Worm (Caenorhabditis elegans) whole organism, L1 larva: ENCODE measurements around the gene gfrp-1.

Experiments used
- C04F5.9 ChIP-seq: sonication (generic microtip); optimal IDR thresholded peaks from 2 replicates; lab custom pipeline; 2016; ENCODE audit warnings: missing genetic modification characterization, missing compliant biosample characterization
- C16A3.4 ChIP-seq: fragments of 150-350 bp; optimal IDR thresholded peaks from 2 replicates; lab custom pipeline; 2014; ENCODE audit warnings: missing biosample characterization, missing genetic modification characterization
- blmp-1 ChIP-seq: fragments of 150-350 bp; optimal IDR thresholded peaks from 2 replicates; lab custom pipeline; 2014; ENCODE audit warnings: missing biosample characterization, missing genetic modification characterization
- ceh-8 ChIP-seq: fragments of 200-800 bp; sonication (Bioruptor generic); optimal IDR thresholded peaks from 2 replicates; lab custom pipeline; 2018; ENCODE audit warnings: mild to moderate bottlenecking, missing genetic modification characterization, moderate library complexity, missing compliant biosample characterization
- dpl-1 ChIP-seq, 3 experiments: fragments of 150-350 bp in 2 of 3; sonication (generic microtip) in 1 of 3; optimal IDR thresholded peaks; 2 replicates each; lab custom pipeline; 2014 to 2017; ENCODE audit warnings: missing biosample characterization in 3 of 3, missing genetic modification characterization in 3 of 3, missing genetic modification reagents in 3 of 3
- efl-1 ChIP-seq, 4 experiments: fragments of 150-350 bp; optimal IDR thresholded peaks in 3 of 4; peaks in 1 of 4; 1 replicate in 1 of 4; 2 replicates in 3 of 4; lab custom pipeline; 2014; ENCODE audit warnings: missing biosample characterization in 2 of 4, missing genetic modification characterization in 2 of 4, missing genetic modification reagents in 2 of 4
- egl-27 ChIP-seq, 2 experiments: fragments of 150-350 bp in 1 of 2; sonication (generic microtip); optimal IDR thresholded peaks; 3 replicates each; lab custom pipeline; 2017 to 2018; ENCODE audit warnings: missing biosample characterization in 2 of 2, missing genetic modification characterization in 2 of 2, missing genetic modification reagents in 2 of 2
- elt-3 ChIP-seq, 6 experiments: fragments of 150-350 bp in 1 of 6; sonication (generic microtip); optimal IDR thresholded peaks; 2 replicates each; lab custom pipeline; 2017 to 2018; ENCODE audit warnings: missing biosample characterization in 6 of 6, missing genetic modification characterization in 6 of 6, inconsistent platforms in 1 of 6
- fkh-10 ChIP-seq: sonication (generic microtip); optimal IDR thresholded peaks from 2 replicates; lab custom pipeline; 2017; ENCODE audit warnings: missing biosample characterization, missing genetic modification reagents, missing genetic modification characterization
- fkh-8 ChIP-seq: sonication (generic microtip); optimal IDR thresholded peaks from 2 replicates; lab custom pipeline; 2016; ENCODE audit warnings: mild to moderate bottlenecking, missing genetic modification characterization, missing compliant biosample characterization
- grh-1 ChIP-seq: fragments of 200-800 bp; sonication (Bioruptor generic); IDR thresholded peaks from 2 replicates; pipeline ENCODE4 v1.3.6; 2022; ENCODE audit warnings: missing genetic modification reagents, missing genetic modification characterization, missing compliant biosample characterization
- hlh-17 ChIP-seq: fragments of 200-800 bp; sonication (Bioruptor generic); optimal IDR thresholded peaks from 2 replicates; lab custom pipeline; 2018; ENCODE audit warnings: missing genetic modification characterization, mild to moderate bottlenecking, missing compliant biosample characterization, moderate library complexity, borderline replicate concordance
- hpl-2 ChIP-seq: fragments of 150-350 bp; optimal IDR thresholded peaks from 2 replicates; lab custom pipeline; 2014; ENCODE audit warnings: missing biosample characterization, missing genetic modification reagents, missing genetic modification characterization
- irx-1 ChIP-seq: sonication (generic microtip); optimal IDR thresholded peaks from 2 replicates; lab custom pipeline; 2016; ENCODE audit warnings: missing genetic modification characterization, missing compliant biosample characterization
- isw-1 ChIP-seq: fragments of 200-800 bp; sonication (Bioruptor generic); IDR thresholded peaks from 2 replicates; pipeline ENCODE4 v1.3.6; 2022; ENCODE audit warnings: missing genetic modification characterization, missing compliant biosample characterization
- jun-1 ChIP-seq: fragments of 150-350 bp; optimal IDR thresholded peaks from 2 replicates; lab custom pipeline; 2014; ENCODE audit warnings: missing biosample characterization, missing genetic modification reagents, missing genetic modification characterization
- lin-13 ChIP-seq: fragments of 150-350 bp; optimal IDR thresholded peaks from 2 replicates; lab custom pipeline; 2014; ENCODE audit warnings: missing biosample characterization, missing genetic modification reagents, missing genetic modification characterization
- lin-14 ChIP-seq: fragments of 200-800 bp; sonication (Bioruptor generic); optimal IDR thresholded peaks from 2 replicates; lab custom pipeline; 2018; ENCODE audit warnings: mild to moderate bottlenecking, missing genetic modification characterization, moderate library complexity, missing compliant biosample characterization
- lin-35 ChIP-seq, 2 experiments: fragments of 150-350 bp; optimal IDR thresholded peaks; 2 replicates each; lab custom pipeline; 2014; ENCODE audit warnings: missing biosample characterization in 2 of 2, missing genetic modification characterization in 2 of 2, missing genetic modification reagents in 2 of 2
- lsy-2 ChIP-seq, 2 experiments: fragments of 150-350 bp; optimal IDR thresholded peaks; 2 replicates each; lab custom pipeline; 2014; ENCODE audit warnings: missing biosample characterization in 2 of 2, missing genetic modification characterization in 2 of 2
- mdl-1 ChIP-seq, 2 experiments: fragments of 150-350 bp; optimal IDR thresholded peaks; 2 replicates each; lab custom pipeline; 2014 to 2017; ENCODE audit warnings: missing biosample characterization in 2 of 2, missing genetic modification characterization in 2 of 2, inconsistent platforms in 1 of 2
- mep-1 ChIP-seq: fragments of 150-350 bp; optimal IDR thresholded peaks from 2 replicates; lab custom pipeline; 2014; ENCODE audit warnings: missing biosample characterization, missing genetic modification characterization
- nhr-12 ChIP-seq: sonication (generic microtip); optimal IDR thresholded peaks from 2 replicates; lab custom pipeline; 2017; ENCODE audit warnings: missing biosample characterization, missing genetic modification characterization
- nhr-19 ChIP-seq: fragments of 200-800 bp; sonication (Bioruptor generic); conservative IDR thresholded peaks from 2 replicates; pipeline ENCODE4 v1.3.6; 2022; ENCODE audit warnings: missing genetic modification characterization, missing compliant biosample characterization
- nhr-20 ChIP-seq: sonication (generic microtip); optimal IDR thresholded peaks from 2 replicates; lab custom pipeline; 2016; ENCODE audit warnings: mild to moderate bottlenecking, missing genetic modification characterization, missing compliant biosample characterization
- nhr-47 ChIP-seq: sonication (generic microtip); optimal IDR thresholded peaks from 2 replicates; lab custom pipeline; 2016; ENCODE audit warnings: mild to moderate bottlenecking, missing genetic modification characterization, moderate library complexity, missing compliant biosample characterization
- nhr-71 ChIP-seq: sonication (generic microtip); optimal IDR thresholded peaks from 2 replicates; lab custom pipeline; 2016; ENCODE audit warnings: mild to moderate bottlenecking, missing genetic modification characterization, moderate library complexity, missing compliant biosample characterization
- nhr-77 ChIP-seq: fragments of 150-350 bp; optimal IDR thresholded peaks from 2 replicates; lab custom pipeline; 2014; ENCODE audit warnings: missing biosample characterization, missing genetic modification characterization
- nhr-84 ChIP-seq: sonication (generic microtip); optimal IDR thresholded peaks from 2 replicates; lab custom pipeline; 2017; ENCODE audit warnings: missing biosample characterization, missing genetic modification characterization
- nhr-85 ChIP-seq: sonication (generic microtip); peaks from one replicate; lab custom pipeline; 2016; ENCODE audit warnings: missing genetic modification characterization, inconsistent platforms, missing compliant biosample characterization
- nhr-90 ChIP-seq: sonication (generic microtip); optimal IDR thresholded peaks from 2 replicates; lab custom pipeline; 2016; ENCODE audit warnings: mild to moderate bottlenecking, missing genetic modification characterization, missing compliant biosample characterization; ENCODE audit not compliant: poor library complexity
- pag-3 ChIP-seq: sonication (generic microtip); optimal IDR thresholded peaks from 2 replicates; lab custom pipeline; 2017; ENCODE audit warnings: missing genetic modification characterization, mild to moderate bottlenecking, missing compliant biosample characterization, antibody characterized with exemption, borderline replicate concordance; ENCODE audit not compliant: insufficient read depth
- rnt-1 ChIP-seq: sonication (generic microtip); optimal IDR thresholded peaks from 2 replicates; lab custom pipeline; 2016; ENCODE audit warnings: mild to moderate bottlenecking, missing genetic modification characterization, moderate library complexity, missing compliant biosample characterization
- skn-1 ChIP-seq: fragments of 150-350 bp; optimal IDR thresholded peaks from 2 replicates; lab custom pipeline; 2014; ENCODE audit warnings: missing biosample characterization, missing genetic modification characterization
- snu-23 ChIP-seq: sonication (generic microtip); optimal IDR thresholded peaks from 2 replicates; lab custom pipeline; 2016; ENCODE audit warnings: missing genetic modification characterization, missing compliant biosample characterization
- tbx-2 ChIP-seq: sonication (generic microtip); optimal IDR thresholded peaks from 2 replicates; lab custom pipeline; 2016; ENCODE audit warnings: missing genetic modification characterization, missing compliant biosample characterization
- tlp-1 ChIP-seq: fragments of 150-350 bp; optimal IDR thresholded peaks from 2 replicates; lab custom pipeline; 2014; ENCODE audit warnings: missing biosample characterization, missing genetic modification characterization
- unc-130 ChIP-seq: fragments of 150-350 bp; optimal IDR thresholded peaks from 2 replicates; lab custom pipeline; 2017; ENCODE audit warnings: missing biosample characterization, missing genetic modification characterization, inconsistent platforms
- unc-86 ChIP-seq: sonication (generic microtip); optimal IDR thresholded peaks from 2 replicates; lab custom pipeline; 2016; ENCODE audit warnings: missing genetic modification characterization, missing compliant biosample characterization
- vab-15 ChIP-seq: sonication (generic microtip); optimal IDR thresholded peaks from 2 replicates; lab custom pipeline; 2017; ENCODE audit warnings: missing genotype, mild to moderate bottlenecking, missing genetic modification characterization, missing compliant biosample characterization
- zip-4 ChIP-seq: fragments of 200-800 bp; sonication (Bioruptor generic); optimal IDR thresholded peaks from 2 replicates; lab custom pipeline; 2018; ENCODE audit warnings: mild to moderate bottlenecking, missing genetic modification characterization, moderate library complexity, missing compliant biosample characterization

The gfrp-1 gene

ce11 chrIV:240257-240754 is 36.9 kb downstream of the gfrp-1 start, which contains the start of the genes fnta-1 and cogc-8 (continued):
- TF ChIP-seq mep-1 (peak; percentile 65), hlh-17 (GFP tag; lab: Kevin White, UChicago) (no peak), C04F5.9 (peak; percentile 50), unc-86 (peak; percentile 41), nhr-90 (tag; lab: Kevin White, UChicago) (peak; percentile 19), nhr-47 (tag; lab: Kevin White, UChicago) (peak; percentile 71)

- TF ChIP-seq nhr-85 (tag; lab: Kevin White, UChicago) = peak; percentile 58
- no peak for TF ChIP-seq hlh-17 (GFP tag; lab: Kevin White, UChicago)
Observed at ce11 chrIV:244278-244677, 40.9 kb downstream of the gfrp-1 start.

ce11 chrIV:244843-245242 is 41.4 kb downstream of the gfrp-1 start, which contains the start of gene aass-1:
Gene aass-1 (plus strand): TSS chrIV:245143.
- TF ChIP-seq isw-1 (GFP tag; lab: Robert Waterston, UW) = no peak

ce11 chrIV:247494-247893 is 44.1 kb downstream of the gfrp-1 start:
- TF ChIP-seq nhr-90 (tag; lab: Kevin White, UChicago) (peak; percentile 67), nhr-71 (tag; lab: Kevin White, UChicago) (peak; percentile 78), tlp-1 (tag; lab: Kevin White, UChicago) (no peak), nhr-20 (tag; lab: Kevin White, UChicago) (peak; percentile 73), blmp-1 (tag; lab: Kevin White, UChicago) (peak; percentile 89), nhr-12 (tag; lab: Kevin White, UChicago) (no peak), pag-3 (tag; lab: Kevin White, UChicago) (no peak), fkh-10 (no peak), egl-27 (tag; optimal IDR thresholded peaks at IDR 0.05; lab: Kevin White, UChicago) (no peak), rnt-1 (tag; lab: Kevin White, UChicago) (peak; percentile 1), nhr-84 (no peak), nhr-85 (tag; lab: Kevin White, UChicago) (peak; percentile 94), zip-4 (GFP tag; lab: Kevin White, UChicago) (no peak), lin-13 (GFP tag; lab: Kevin White, UChicago) (no peak), isw-1 (GFP tag; lab: Robert Waterston, UW) (no peak), tbx-2 (peak; percentile 50), skn-1 (no peak), fkh-8 (tag; lab: Kevin White, UChicago) (no peak), nhr-19 (peak; percentile 51), vab-15 (peak; percentile 64), grh-1 (peak; percentile 43; the same call in 1 of the 2 replicates), dpl-1 (GFP tag; optimal IDR thresholded peaks at IDR 0.05; lab: Kevin White, UChicago) (peak in 2 of 3 experiments; percentile 8 to 38), elt-3 (tag; optimal IDR thresholded peaks at IDR 0.05; lab: Kevin White, UChicago) (peak in 3 of 6 experiments; percentile 35 to 98 (median 92)), snu-23 (GFP tag; lab: Kevin White, UChicago) (peak; percentile 64), C04F5.9 (no peak), jun-1 (tag; lab: Kevin White, UChicago) (no peak), ceh-8 (no peak), unc-130 (tag; lab: Kevin White, UChicago) (peak; percentile 32), lin-14 (GFP tag; lab: Kevin White, UChicago) (peak; percentile 67), nhr-77 (tag; lab: Kevin White, UChicago) (no peak), hpl-2 (GFP tag; lab: Kevin White, UChicago) (peak; percentile 2), irx-1 (tag; lab: Kevin White, UChicago) (no peak), efl-1 (optimal IDR thresholded peaks at IDR 0.05; lab: Kevin White, UChicago) (peak in 1 of 2 experiments; percentile 7), efl-1 (GFP tag; optimal IDR thresholded peaks at IDR 0.05 in 1 of 2; lab: Kevin White, UChicago) (peak in 1 of 2 experiments; percentile 84), mdl-1 (tag; optimal IDR thresholded peaks at IDR 0.05; lab: Kevin White, UChicago) (peak in 1 of 2 experiments; percentile 93), C16A3.4 (tag; lab: Kevin White, UChicago) (peak; percentile 32), lin-35 (GFP tag; optimal IDR thresholded peaks at IDR 0.05; lab: Kevin White, UChicago) (peak in 1 of 2 experiments; percentile 76), lsy-2 (tag; optimal IDR thresholded peaks at IDR 0.05; lab: Kevin White, UChicago) (peak; percentile 13 to 62), mep-1 (no peak), nhr-47 (tag; lab: Kevin White, UChicago) (peak; percentile 44)
